Worm (Caenorhabditis elegans) whole organism, mixed stage, embryonic: Measurements from ENCODE around the gene ttr-13.

ENCODE experiments used
- M03D4.4 ChIP-seq: sonication (generic microtip); optimal IDR thresholded peaks from 2 replicates; lab custom pipeline; 2017; ENCODE audit warnings: mild to moderate bottlenecking, missing genetic modification characterization, missing compliant biosample characterization
- bed-3 ChIP-seq: fragments of 200-800 bp; sonication (Bioruptor generic); optimal IDR thresholded peaks from 3 replicates; lab custom pipeline; 2018; ENCODE audit warnings: mild to moderate bottlenecking, missing genetic modification characterization, moderate library complexity, missing compliant biosample characterization
- blmp-1 ChIP-seq: fragments of 150-350 bp; optimal IDR thresholded peaks from 2 replicates; lab custom pipeline; 2014; ENCODE audit warnings: missing biosample characterization, missing genetic modification characterization
- ceh-39 ChIP-seq: fragments of 150-350 bp; optimal IDR thresholded peaks from 2 replicates; lab custom pipeline; 2014; ENCODE audit warnings: missing biosample characterization, missing genetic modification characterization
- ceh-43 ChIP-seq: fragments of 200-800 bp; sonication (Bioruptor generic); optimal IDR thresholded peaks from 2 replicates; lab custom pipeline; 2018; ENCODE audit warnings: mild to moderate bottlenecking, missing genetic modification characterization, moderate library complexity, missing compliant biosample characterization
- ces-1 ChIP-seq: fragments of 150-350 bp; optimal IDR thresholded peaks from 2 replicates; lab custom pipeline; 2014; ENCODE audit warnings: missing biosample characterization, missing genetic modification reagents, missing genetic modification characterization
- cnd-1 ChIP-seq: fragments of 200-800 bp; sonication (Bioruptor generic); optimal IDR thresholded peaks from 2 replicates; lab custom pipeline; 2018; ENCODE audit warnings: mild to moderate bottlenecking, missing genetic modification characterization, missing compliant biosample characterization
- drap-1 ChIP-seq: fragments of 200-800 bp; sonication (Bioruptor generic); optimal IDR thresholded peaks from 3 replicates; lab custom pipeline; 2018; ENCODE audit warnings: mild to moderate bottlenecking, missing genetic modification characterization, missing compliant biosample characterization
- elt-1 ChIP-seq: sonication (generic microtip); optimal IDR thresholded peaks from 2 replicates; lab custom pipeline; 2017; ENCODE audit warnings: missing genetic modification characterization, mild to moderate bottlenecking, missing compliant biosample characterization, antibody characterized with exemption, moderate library complexity, borderline replicate concordance; ENCODE audit not compliant: insufficient read depth
- ham-2 ChIP-seq: fragments of 200-800 bp; sonication (Bioruptor generic); optimal IDR thresholded peaks from 2 replicates; lab custom pipeline; 2018; ENCODE audit warnings: mild to moderate bottlenecking, missing genetic modification characterization, missing compliant biosample characterization
- hlh-1 ChIP-seq: fragments of 150-350 bp; optimal IDR thresholded peaks from 2 replicates; lab custom pipeline; 2014; ENCODE audit warnings: missing biosample characterization, missing genetic modification reagents, missing genetic modification characterization
- lin-13 ChIP-seq: fragments of 150-350 bp; optimal IDR thresholded peaks from 2 replicates; lab custom pipeline; 2014; ENCODE audit warnings: missing biosample characterization, missing genetic modification characterization
- lin-32 ChIP-seq: fragments of 200-800 bp; sonication (Bioruptor generic); optimal IDR thresholded peaks from 2 replicates; lab custom pipeline; 2018; ENCODE audit warnings: mild to moderate bottlenecking, missing genetic modification characterization, missing compliant biosample characterization
- lsy-2 ChIP-seq: fragments of 150-350 bp; optimal IDR thresholded peaks from 2 replicates; lab custom pipeline; 2014; ENCODE audit warnings: missing biosample characterization, missing genetic modification characterization
- mab-5 ChIP-seq: fragments of 150-350 bp; optimal IDR thresholded peaks from 2 replicates; lab custom pipeline; 2014; ENCODE audit warnings: missing biosample characterization, missing genetic modification characterization
- mep-1 ChIP-seq: fragments of 150-350 bp; optimal IDR thresholded peaks from 2 replicates; lab custom pipeline; 2017; ENCODE audit warnings: missing biosample characterization, missing genetic modification reagents, missing genetic modification characterization, inconsistent platforms
- mls-2 ChIP-seq: sonication (generic microtip); optimal IDR thresholded peaks from 2 replicates; lab custom pipeline; 2016; ENCODE audit warnings: mild to moderate bottlenecking, missing genetic modification characterization, moderate library complexity, missing compliant biosample characterization
- nhr-12 ChIP-seq: fragments of 150-350 bp; optimal IDR thresholded peaks from 2 replicates; lab custom pipeline; 2014; ENCODE audit warnings: missing biosample characterization, missing genetic modification characterization
- nhr-2 ChIP-seq: fragments of 150-350 bp; optimal IDR thresholded peaks from 2 replicates; lab custom pipeline; 2014; ENCODE audit warnings: missing biosample characterization, missing genetic modification characterization
- nhr-237 ChIP-seq: fragments of 150-350 bp; optimal IDR thresholded peaks from 2 replicates; lab custom pipeline; 2014; ENCODE audit warnings: missing biosample characterization, missing genetic modification characterization
- nhr-76 ChIP-seq: sonication (generic microtip); optimal IDR thresholded peaks from 2 replicates; lab custom pipeline; 2017; ENCODE audit warnings: missing biosample characterization, missing genetic modification characterization
- pha-4 ChIP-seq: fragments of 150-350 bp; optimal IDR thresholded peaks from 2 replicates; lab custom pipeline; 2018; ENCODE audit warnings: missing biosample characterization, missing genetic modification reagents, missing genetic modification characterization
- sem-2 ChIP-seq: fragments of 200-800 bp; sonication (Bioruptor generic); optimal IDR thresholded peaks from 2 replicates; lab custom pipeline; 2018; ENCODE audit warnings: mild to moderate bottlenecking, missing genetic modification characterization, missing compliant biosample characterization
- snpc-4 ChIP-seq: fragments of 150-350 bp; optimal IDR thresholded peaks from 2 replicates; lab custom pipeline; 2014; ENCODE audit warnings: missing biosample characterization, missing genetic modification characterization
- sptf-1 ChIP-seq: sonication (generic microtip); optimal IDR thresholded peaks from 2 replicates; lab custom pipeline; 2017; ENCODE audit warnings: mild to moderate bottlenecking, missing genetic modification characterization, moderate library complexity, missing compliant biosample characterization
- tbx-8 ChIP-seq: fragments of 200-800 bp; sonication (Bioruptor generic); optimal IDR thresholded peaks from 2 replicates; lab custom pipeline; 2018; ENCODE audit warnings: mild to moderate bottlenecking, missing genetic modification characterization, moderate library complexity, missing compliant biosample characterization
- unc-120 ChIP-seq: sonication (generic microtip); optimal IDR thresholded peaks from 2 replicates; lab custom pipeline; 2017; ENCODE audit warnings: missing genetic modification characterization, missing compliant biosample characterization; ENCODE audit not compliant: poor library complexity, severe bottlenecking
- unc-62 ChIP-seq: fragments of 150-350 bp; optimal IDR thresholded peaks from 2 replicates; lab custom pipeline; 2014; ENCODE audit warnings: missing biosample characterization, missing genetic modification reagents, missing genetic modification characterization
- ztf-11 ChIP-seq: fragments of 150-350 bp; optimal IDR thresholded peaks from 2 replicates; lab custom pipeline; 2014; ENCODE audit warnings: missing biosample characterization, missing genetic modification characterization

ttr-13 gene

ce11 chrV:20600704-20601103 is 36.1 kb downstream of the ttr-13 start:
- no peak for TF ChIP-seq lin-32
- no peak for TF ChIP-seq ces-1 (GFP tag; lab: Kevin White, UChicago)
- no peak for TF ChIP-seq pha-4
- no peak for TF ChIP-seq ceh-39 (tag; lab: Kevin White, UChicago)
- TF ChIP-seq M03D4.4 (tag; lab: Kevin White, UChicago), result no peak
- TF ChIP-seq ceh-43 (GFP tag; lab: Kevin White, UChicago), result no peak
- TF ChIP-seq nhr-237 (tag; lab: Kevin White, UChicago), result no peak
- TF ChIP-seq tbx-8 (GFP tag; lab: Kevin White, UChicago), result no peak
- TF ChIP-seq mep-1 (tag; lab: Kevin White, UChicago), result no peak
- no peak for TF ChIP-seq cnd-1 (tag; lab: Kevin White, UChicago)
- TF ChIP-seq, all 35 proteins: peak for 0

- TF ChIP-seq mls-2 (tag; lab: Kevin White, UChicago) (no peak), bed-3 (no peak), sptf-1 (tag; lab: Kevin White, UChicago) (no peak), ceh-39 (tag; lab: Kevin White, UChicago) (no peak)
Observed at ce11 chrV:20599795-20600194, 37.0 kb downstream of the ttr-13 start, which contains the start of gene col-163. Gene col-163 (plus strand): TSS chrV:20600095.

- no peak for TF ChIP-seq drap-1
- TF ChIP-seq unc-62, result no peak
- no peak for TF ChIP-seq mab-5 (tag; lab: Kevin White, UChicago)
- no peak for TF ChIP-seq ces-1 (GFP tag; lab: Kevin White, UChicago)
- no peak for TF ChIP-seq mls-2 (tag; lab: Kevin White, UChicago)
- no peak for TF ChIP-seq ceh-39 (tag; lab: Kevin White, UChicago)
- no peak for TF ChIP-seq snpc-4
- TF ChIP-seq unc-120 (tag; lab: Kevin White, UChicago), result no peak
- TF ChIP-seq lin-32, result no peak
- TF ChIP-seq, all 35 proteins: peak for 0
Observed at ce11 chrV:20597076-20597475, 39.7 kb downstream of the ttr-13 start, which contains the start of gene F46B3.1. Gene F46B3.1 (minus strand): TSS chrV:20597176.

- no peak for TF ChIP-seq blmp-1 (tag; lab: Kevin White, UChicago)
- TF ChIP-seq ham-2 (GFP tag; lab: Kevin White, UChicago), result no peak
- TF ChIP-seq snpc-4, result no peak
- TF ChIP-seq drap-1, result no peak
- TF ChIP-seq sem-2 (GFP tag; lab: Kevin White, UChicago), result no peak
- no peak for TF ChIP-seq mls-2 (tag; lab: Kevin White, UChicago)
- TF ChIP-seq nhr-2 (tag; lab: Kevin White, UChicago), result no peak
- no peak for TF ChIP-seq tbx-8 (GFP tag; lab: Kevin White, UChicago)
- no peak for TF ChIP-seq lsy-2 (tag; lab: Kevin White, UChicago)
- TF ChIP-seq ceh-39 (tag; lab: Kevin White, UChicago), result no peak
- TF ChIP-seq lin-13 (tag; lab: Kevin White, UChicago), result no peak
- TF ChIP-seq nhr-12 (tag; lab: Kevin White, UChicago), result no peak
Observed at ce11 chrV:20595653-20596052, 41.1 kb downstream of the ttr-13 start, which contains the start of gene F26F2.11. Gene F26F2.11 (minus strand): TSS chrV:20595753.

- TF ChIP-seq M03D4.4 (tag; lab: Kevin White, UChicago), result no peak
- no peak for TF ChIP-seq elt-1 (tag; lab: Kevin White, UChicago)
- TF ChIP-seq hlh-1 (tag; lab: Kevin White, UChicago), result no peak
- no peak for TF ChIP-seq lin-13 (tag; lab: Kevin White, UChicago)
- no peak for TF ChIP-seq nhr-2 (tag; lab: Kevin White, UChicago)
- no peak for TF ChIP-seq nhr-237 (tag; lab: Kevin White, UChicago)
- no peak for TF ChIP-seq nhr-76 (tag; lab: Kevin White, UChicago)
- no peak for TF ChIP-seq lsy-2 (tag; lab: Kevin White, UChicago)
- no peak for TF ChIP-seq blmp-1 (tag; lab: Kevin White, UChicago)
- no peak for TF ChIP-seq sem-2 (GFP tag; lab: Kevin White, UChicago)
- no peak for TF ChIP-seq ham-2 (GFP tag; lab: Kevin White, UChicago)
- no peak for TF ChIP-seq tbx-8 (GFP tag; lab: Kevin White, UChicago)
- TF ChIP-seq snpc-4, result no peak
- TF ChIP-seq ztf-11 (tag; lab: Kevin White, UChicago), result no peak
Observed at ce11 chrV:20594746-20595145, 42.0 kb downstream of the ttr-13 start, which contains the start of gene F26F2.10. Gene F26F2.10 (minus strand): TSS chrV:20594846.
